Worm (Caenorhabditis elegans): ENCODE measurements around the gene T04H1.5.

DNA sequence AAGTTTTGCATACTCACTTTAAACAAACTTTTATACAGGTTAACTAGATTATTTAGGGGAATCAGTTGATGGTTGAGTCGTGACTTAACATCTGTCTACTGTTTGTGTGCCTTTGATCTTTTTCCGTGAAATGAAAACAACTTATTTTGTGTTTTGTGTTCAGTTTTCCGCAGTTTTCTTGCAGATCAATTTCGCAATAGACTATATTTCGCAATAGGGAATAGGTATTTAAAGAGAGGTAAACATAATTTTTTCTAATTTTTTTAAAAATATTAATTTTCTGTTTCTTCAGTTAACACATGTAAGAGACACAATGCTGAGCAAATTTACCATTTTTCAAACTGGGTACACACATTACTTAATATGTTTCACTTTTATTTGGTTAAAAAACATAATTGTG lies 10.2 kb downstream of the T04H1.5 start, which contains the start of gene tbb-6:
- TF ChIP-seq lin-13 (GFP tag; optimal IDR thresholded peaks at IDR 0.05) (no peak), nhr-10 (tag; optimal IDR thresholded peaks at IDR 0.05) (no peak), mbf-1 (tag; optimal IDR thresholded peaks at IDR 0.05) (no peak), mdl-1 (tag; optimal IDR thresholded peaks at IDR 0.05) (no peak), lin-39 (tag; optimal IDR thresholded peaks at IDR 0.05) (no peak), unc-62 (GFP tag; optimal IDR thresholded peaks at IDR 0.05) (no peak), F13H6.1 (tag; optimal IDR thresholded peaks at IDR 0.05) (no peak), skn-1 (tag; optimal IDR thresholded peaks at IDR 0.05) (no peak), elt-3 (tag; optimal IDR thresholded peaks at IDR 0.05) (no peak)

Measured in whole organism, L2 larva.